Worm (Caenorhabditis elegans) whole organism, L2 larva: Measurements from ENCODE around the gene lron-7.
A peak's percentile ranks its signal among the peaks of the same experiment; 100 is the strongest.

Source experiments
- C34F6.9 ChIP-seq: fragments of 150-350 bp; optimal IDR thresholded peaks from 2 replicates; lab custom pipeline; 2014; ENCODE audit warnings: missing biosample characterization, missing genetic modification characterization
- F13H6.1 ChIP-seq: sonication (generic microtip); optimal IDR thresholded peaks from 2 replicates; lab custom pipeline; 2016; ENCODE audit warnings: missing genetic modification characterization, missing compliant biosample characterization
- R02D3.7 ChIP-seq: fragments of 150-350 bp; optimal IDR thresholded peaks from 2 replicates; lab custom pipeline; 2014; ENCODE audit warnings: missing biosample characterization, missing genetic modification characterization
- Y55F3AM.14 ChIP-seq: fragments of 200-800 bp; sonication (Bioruptor generic); optimal IDR thresholded peaks from 2 replicates; lab custom pipeline; 2018; ENCODE audit warnings: mild to moderate bottlenecking, missing genetic modification characterization, missing compliant biosample characterization
- ZK546.5 ChIP-seq: sonication (generic microtip); optimal IDR thresholded peaks from 2 replicates; lab custom pipeline; 2017; ENCODE audit warnings: missing biosample characterization, missing genetic modification characterization
- alr-1 ChIP-seq: fragments of 150-350 bp; optimal IDR thresholded peaks from 2 replicates; lab custom pipeline; 2014; ENCODE audit warnings: missing biosample characterization, missing genetic modification characterization
- aly-2 ChIP-seq: fragments of 150-350 bp; optimal IDR thresholded peaks from 2 replicates; lab custom pipeline; 2014; ENCODE audit warnings: missing biosample characterization, missing genetic modification characterization
- ama-1 ChIP-seq: fragments of 150-350 bp; optimal IDR thresholded peaks from 2 replicates; lab custom pipeline; 2018; ENCODE audit warnings: inconsistent platforms
- blmp-1 ChIP-seq: sonication (generic microtip); optimal IDR thresholded peaks from 2 replicates; lab custom pipeline; 2017; ENCODE audit warnings: missing genetic modification characterization, mild to moderate bottlenecking, missing compliant biosample characterization, antibody characterized with exemption, moderate library complexity; ENCODE audit not compliant: insufficient read depth
- ceh-82 ChIP-seq: fragments of 150-350 bp; optimal IDR thresholded peaks from 2 replicates; lab custom pipeline; 2014; ENCODE audit warnings: missing biosample characterization, missing genetic modification characterization
- crh-2 ChIP-seq: sonication (generic microtip); optimal IDR thresholded peaks from 2 replicates; lab custom pipeline; 2017; ENCODE audit warnings: missing biosample characterization, missing genetic modification characterization
- dmd-4 ChIP-seq: sonication (generic microtip); optimal IDR thresholded peaks from 2 replicates; lab custom pipeline; 2017; ENCODE audit warnings: missing biosample characterization, missing genetic modification characterization
- egl-27 ChIP-seq: sonication (generic microtip); optimal IDR thresholded peaks from 3 replicates; lab custom pipeline; 2017; ENCODE audit warnings: missing biosample characterization, missing genetic modification reagents, missing genetic modification characterization
- elt-1 ChIP-seq: fragments of 150-350 bp; optimal IDR thresholded peaks from 2 replicates; lab custom pipeline; 2014; ENCODE audit warnings: missing biosample characterization, missing genetic modification characterization
- elt-3 ChIP-seq: sonication (generic microtip); optimal IDR thresholded peaks from 2 replicates; lab custom pipeline; 2017; ENCODE audit warnings: missing biosample characterization, missing genetic modification characterization
- fos-1 ChIP-seq: fragments of 150-350 bp; optimal IDR thresholded peaks from 2 replicates; lab custom pipeline; 2014; ENCODE audit warnings: missing biosample characterization, missing genetic modification characterization
- gmeb-1 ChIP-seq: fragments of 150-350 bp; optimal IDR thresholded peaks from 2 replicates; lab custom pipeline; 2014; ENCODE audit warnings: missing biosample characterization, missing genetic modification characterization
- lin-11 ChIP-seq: fragments of 150-350 bp; sonication (generic microtip); optimal IDR thresholded peaks from 2 replicates; lab custom pipeline; 2014; ENCODE audit warnings: missing biosample characterization, missing genetic modification characterization, inconsistent platforms, mixed read lengths
- lin-13 ChIP-seq: fragments of 150-350 bp; optimal IDR thresholded peaks from 2 replicates; lab custom pipeline; 2014; ENCODE audit warnings: missing biosample characterization, missing genetic modification reagents, missing genetic modification characterization
- lin-39 ChIP-seq: fragments of 150-350 bp; optimal IDR thresholded peaks from 2 replicates; lab custom pipeline; 2014; ENCODE audit warnings: missing biosample characterization, missing genetic modification reagents, missing genetic modification characterization
- lsy-2 ChIP-seq, 2 experiments: fragments of 150-350 bp in 1 of 2; sonication (generic microtip) in 1 of 2; optimal IDR thresholded peaks; 2 replicates each; lab custom pipeline; 2014 to 2017; ENCODE audit warnings: missing biosample characterization in 2 of 2, missing genetic modification characterization in 2 of 2
- mdl-1 ChIP-seq, 2 experiments: fragments of 150-350 bp in 1 of 2; sonication (generic microtip) in 1 of 2; optimal IDR thresholded peaks; 2 replicates each; lab custom pipeline; 2017; ENCODE audit warnings: missing biosample characterization in 2 of 2, missing genetic modification characterization in 2 of 2
- nhr-10 ChIP-seq: sonication (generic microtip); optimal IDR thresholded peaks from 2 replicates; lab custom pipeline; 2017; ENCODE audit warnings: missing biosample characterization, missing genetic modification characterization
- nhr-11 ChIP-seq: fragments of 150-350 bp; optimal IDR thresholded peaks from 2 replicates; lab custom pipeline; 2014; ENCODE audit warnings: missing biosample characterization, missing genetic modification characterization
- nhr-12 ChIP-seq: fragments of 150-350 bp; optimal IDR thresholded peaks from 2 replicates; lab custom pipeline; 2014; ENCODE audit warnings: missing biosample characterization, missing genetic modification characterization
- nhr-129 ChIP-seq: fragments of 150-350 bp; optimal IDR thresholded peaks from 2 replicates; lab custom pipeline; 2014; ENCODE audit warnings: missing biosample characterization, missing genetic modification characterization
- nhr-21 ChIP-seq: fragments of 150-350 bp; optimal IDR thresholded peaks from 2 replicates; lab custom pipeline; 2014; ENCODE audit warnings: missing biosample characterization, missing genetic modification characterization
- nhr-23 ChIP-seq: fragments of 150-350 bp; optimal IDR thresholded peaks from 2 replicates; lab custom pipeline; 2014; ENCODE audit warnings: missing biosample characterization, missing genetic modification reagents, missing genetic modification characterization
- nhr-237 ChIP-seq: fragments of 150-350 bp; optimal IDR thresholded peaks from 2 replicates; lab custom pipeline; 2014; ENCODE audit warnings: missing biosample characterization, missing genetic modification characterization
- nhr-25 ChIP-seq: fragments of 150-350 bp; sonication (generic microtip); optimal IDR thresholded peaks from 3 replicates; lab custom pipeline; 2014; ENCODE audit warnings: missing biosample characterization, missing genetic modification characterization
- nhr-77 ChIP-seq: fragments of 150-350 bp; optimal IDR thresholded peaks from 2 replicates; lab custom pipeline; 2014; ENCODE audit warnings: missing biosample characterization, missing genetic modification characterization
- peb-1 ChIP-seq: fragments of 150-350 bp; optimal IDR thresholded peaks from 2 replicates; lab custom pipeline; 2014; ENCODE audit warnings: missing biosample characterization, missing genetic modification characterization
- sem-4 ChIP-seq: fragments of 150-350 bp; optimal IDR thresholded peaks from 2 replicates; lab custom pipeline; 2014; ENCODE audit warnings: missing biosample characterization, missing genetic modification reagents, missing genetic modification characterization
- skn-1 ChIP-seq: sonication (generic microtip); optimal IDR thresholded peaks from 2 replicates; lab custom pipeline; 2017; ENCODE audit warnings: missing biosample characterization, missing genetic modification characterization
- sma-9 ChIP-seq, 2 experiments: fragments of 150-350 bp in 1 of 2; sonication (generic microtip) in 1 of 2; optimal IDR thresholded peaks; 2 replicates each; lab custom pipeline; 2014 to 2016; ENCODE audit warnings: missing genetic modification characterization in 2 of 2, mild to moderate bottlenecking in 1 of 2, missing biosample characterization in 1 of 2, missing compliant biosample characterization in 1 of 2, missing genetic modification reagents in 1 of 2, moderate library complexity in 1 of 2
- snpc-4 ChIP-seq: fragments of 150-350 bp; optimal IDR thresholded peaks from 2 replicates; lab custom pipeline; 2014; ENCODE audit warnings: missing biosample characterization, missing genetic modification characterization
- unc-39 ChIP-seq: fragments of 150-350 bp; optimal IDR thresholded peaks from 2 replicates; lab custom pipeline; 2014; ENCODE audit warnings: missing biosample characterization, missing genetic modification characterization
- unc-55 ChIP-seq: fragments of 150-350 bp; sonication (generic microtip); optimal IDR thresholded peaks from 3 replicates; lab custom pipeline; 2014; ENCODE audit warnings: missing biosample characterization, missing genetic modification reagents, missing genetic modification characterization
- zag-1 ChIP-seq: fragments of 150-350 bp; optimal IDR thresholded peaks from 2 replicates; lab custom pipeline; 2014; ENCODE audit warnings: missing biosample characterization, missing genetic modification characterization
- ztf-1 ChIP-seq: fragments of 200-800 bp; sonication (Bioruptor generic); conservative IDR thresholded peaks from 2 replicates; pipeline ENCODE4 v1.3.6; 2022; ENCODE audit warnings: missing genetic modification characterization, missing compliant biosample characterization
- ztf-11 ChIP-seq: sonication (generic microtip); optimal IDR thresholded peaks from 2 replicates; lab custom pipeline; 2017; ENCODE audit warnings: missing biosample characterization, missing genetic modification characterization
- ztf-4 ChIP-seq: fragments of 150-350 bp; optimal IDR thresholded peaks from 2 replicates; lab custom pipeline; 2014; ENCODE audit warnings: missing biosample characterization, missing genetic modification characterization

The lron-7 gene

DNA sequence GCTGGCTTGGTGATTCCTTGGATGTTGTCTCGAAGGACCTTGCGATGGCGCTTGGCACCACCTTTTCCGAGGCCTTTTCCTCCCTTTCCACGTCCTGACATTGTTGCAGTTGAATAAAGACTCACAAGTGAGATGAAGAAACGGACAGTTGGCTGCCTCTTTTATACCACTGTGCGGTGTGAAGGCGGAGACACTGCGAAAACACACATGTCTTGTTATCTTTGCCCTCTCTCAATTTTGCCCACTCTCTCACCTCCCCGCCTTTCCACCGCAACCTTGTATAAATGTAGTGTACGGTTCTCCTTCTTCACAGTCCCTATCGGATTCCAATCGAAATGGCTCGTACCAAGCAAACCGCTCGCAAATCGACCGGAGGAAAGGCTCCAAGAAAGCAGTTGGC is 17.8 kb downstream of the lron-7 start, which contains the start of the genes his-38 and his-40:
Gene his-38 (minus strand): TSS at position 101 of the 400 bp plus-strand sequence.
Gene his-40 (plus strand): TSS at position 336 of the 400 bp plus-strand sequence.
- TF ChIP-seq sma-9 (GFP tag; optimal IDR thresholded peaks at IDR 0.05; lab: Kevin White, UChicago) = no peak
- no peak for TF ChIP-seq sma-9 (tag; optimal IDR thresholded peaks at IDR 0.05; lab: Kevin White, UChicago)
- TF ChIP-seq blmp-1 = no peak
- no peak for TF ChIP-seq crh-2 (tag; lab: Kevin White, UChicago)
- no peak for TF ChIP-seq nhr-21
- TF ChIP-seq nhr-10 (tag; lab: Kevin White, UChicago) = no peak
- TF ChIP-seq lin-11 (tag; lab: Kevin White, UChicago) = no peak
- TF ChIP-seq ZK546.5 = no peak

DNA sequence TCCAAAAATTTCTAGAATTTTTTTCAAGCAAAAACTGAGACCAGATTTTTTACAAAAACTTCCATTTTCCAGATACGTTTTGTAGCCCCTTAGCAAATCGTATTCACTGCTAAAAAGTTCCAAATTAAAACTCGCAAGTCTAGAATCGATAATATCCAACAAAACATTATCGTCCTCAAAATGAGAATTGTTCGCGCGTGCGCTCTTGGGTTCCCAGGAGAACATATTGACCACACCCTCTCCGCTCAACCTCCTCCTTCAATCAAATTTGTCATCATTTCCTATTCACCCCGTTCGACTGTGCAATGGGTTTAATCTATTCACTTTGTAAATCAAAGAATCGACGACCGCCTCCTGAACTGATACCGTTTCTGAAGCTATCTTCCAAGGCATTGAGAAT is 19.9 kb downstream of the lron-7 start:
- TF ChIP-seq egl-27 (tag; lab: Kevin White, UChicago) (no peak), peb-1 (tag; lab: Kevin White, UChicago) (no peak), R02D3.7 (tag; lab: Kevin White, UChicago) (no peak), sma-9 (GFP tag; optimal IDR thresholded peaks at IDR 0.05; lab: Kevin White, UChicago) (no peak), sma-9 (tag; optimal IDR thresholded peaks at IDR 0.05; lab: Kevin White, UChicago) (no peak), lsy-2 (tag; optimal IDR thresholded peaks at IDR 0.05; lab: Kevin White, UChicago) (no peak), ztf-11 (no peak), nhr-21 (no peak), nhr-237 (no peak), unc-55 (no peak), zag-1 (tag; lab: Kevin White, UChicago) (no peak), lin-13 (GFP tag; lab: Kevin White, UChicago) (no peak), nhr-11 (no peak), nhr-25 (tag; lab: Kevin White, UChicago) (no peak), nhr-129 (tag; lab: Kevin White, UChicago) (no peak), ZK546.5 (no peak), mdl-1 (tag; optimal IDR thresholded peaks at IDR 0.05; lab: Kevin White, UChicago) (no peak), unc-39 (tag; lab: Kevin White, UChicago) (no peak), nhr-23 (tag; lab: Kevin White, UChicago) (no peak)

DNA sequence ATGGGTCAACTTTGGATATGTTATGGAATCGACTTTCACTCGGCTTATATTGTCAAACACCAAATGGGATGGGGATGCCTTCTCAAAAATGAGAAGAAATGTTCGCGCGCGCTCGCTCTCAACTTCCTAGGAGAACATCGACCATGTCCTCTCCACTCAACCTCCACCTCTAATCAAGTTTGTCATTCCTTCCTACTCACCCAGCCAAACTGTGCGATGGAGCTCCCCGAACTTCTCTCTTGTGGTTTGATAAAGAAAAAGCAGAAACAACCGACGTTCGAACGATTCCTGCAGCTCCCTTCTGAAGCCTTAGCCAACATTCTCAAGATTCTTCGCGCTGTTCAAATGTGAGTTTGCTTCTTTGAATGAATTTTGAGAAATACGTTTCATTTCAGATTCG is 21.3 kb downstream of the lron-7 start:
- TF ChIP-seq nhr-21 = no peak
- TF ChIP-seq ceh-82 (tag; lab: Kevin White, UChicago) = no peak
- TF ChIP-seq ztf-1 (GFP tag; lab: Robert Waterston, UW) = no peak
- no peak for TF ChIP-seq crh-2 (tag; lab: Kevin White, UChicago)
- no peak for TF ChIP-seq C34F6.9 (tag; lab: Kevin White, UChicago)
- TF ChIP-seq ZK546.5 = no peak
- no peak for TF ChIP-seq skn-1 (tag; lab: Kevin White, UChicago)
- no peak for TF ChIP-seq sma-9 (GFP tag; optimal IDR thresholded peaks at IDR 0.05; lab: Kevin White, UChicago)
- TF ChIP-seq sma-9 (tag; optimal IDR thresholded peaks at IDR 0.05; lab: Kevin White, UChicago) = no peak
- no peak for TF ChIP-seq peb-1 (tag; lab: Kevin White, UChicago)
- no peak for TF ChIP-seq lin-39 (tag; lab: Kevin White, UChicago)
- no peak for TF ChIP-seq nhr-10 (tag; lab: Kevin White, UChicago)
- no peak for TF ChIP-seq fos-1
- TF ChIP-seq alr-1 (tag; lab: Kevin White, UChicago) = no peak
- no peak for TF ChIP-seq sem-4 (tag; lab: Kevin White, UChicago)
- TF ChIP-seq nhr-12 = no peak
- TF ChIP-seq F13H6.1 = no peak
- TF ChIP-seq ztf-4 (tag; lab: Kevin White, UChicago) = no peak
- TF ChIP-seq snpc-4 (tag; lab: Kevin White, UChicago) = no peak
- no peak for TF ChIP-seq aly-2 (tag; lab: Kevin White, UChicago)

- TF ChIP-seq crh-2 (tag; lab: Kevin White, UChicago) (peak; percentile 29), ztf-1 (GFP tag; lab: Robert Waterston, UW) (no peak), snpc-4 (tag; lab: Kevin White, UChicago) (no peak), fos-1 (peak; percentile 34), nhr-10 (tag; lab: Kevin White, UChicago) (no peak)
Measured at ce11 chrX:7314564-7314963, 22.6 kb downstream of the lron-7 start.

DNA sequence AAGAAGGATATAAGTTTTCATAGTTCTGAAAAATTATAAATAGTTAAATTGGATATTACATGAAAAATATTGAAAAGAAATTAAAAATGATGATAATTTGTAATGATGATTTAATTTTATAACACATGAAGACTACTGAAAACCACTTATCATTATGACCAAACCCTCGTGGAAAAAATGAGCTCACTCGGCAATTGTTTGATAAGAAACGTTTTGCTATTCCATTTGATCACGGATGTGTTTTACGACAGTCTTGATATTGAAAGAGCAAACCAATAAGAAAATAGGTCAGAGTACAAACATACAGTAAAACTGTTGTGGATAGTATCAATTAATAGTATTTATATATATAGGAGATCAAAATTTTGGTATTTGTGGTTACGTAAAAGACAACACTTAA is 23.4 kb downstream of the lron-7 start, which contains the start of gene spp-3:
Gene spp-3 (minus strand): TSS at position 25 of the 400 bp plus-strand sequence.
- no peak for TF ChIP-seq nhr-12
- no peak for TF ChIP-seq Y55F3AM.14 (GFP tag; lab: Kevin White, UChicago)
- peak; percentile 38 for TF ChIP-seq F13H6.1
- TF ChIP-seq ama-1 (lab: Kevin White, UChicago) = no peak
- TF ChIP-seq unc-39 (tag; lab: Kevin White, UChicago) = no peak
- TF ChIP-seq ztf-11 = no peak
- TF ChIP-seq nhr-21 = no peak
- no peak for TF ChIP-seq nhr-77
- no peak for TF ChIP-seq elt-3 (tag; lab: Kevin White, UChicago)
- TF ChIP-seq nhr-237 = no peak
- no peak for TF ChIP-seq lin-13 (GFP tag; lab: Kevin White, UChicago)
- TF ChIP-seq elt-1 (tag; lab: Kevin White, UChicago) = no peak
- no peak for TF ChIP-seq ceh-82 (tag; lab: Kevin White, UChicago)
- TF ChIP-seq sma-9 (GFP tag; optimal IDR thresholded peaks at IDR 0.05; lab: Kevin White, UChicago) = peak; percentile 64
- no peak for TF ChIP-seq sma-9 (tag; optimal IDR thresholded peaks at IDR 0.05; lab: Kevin White, UChicago)
- peak; percentile 95 for TF ChIP-seq fos-1
- no peak for TF ChIP-seq nhr-10 (tag; lab: Kevin White, UChicago)
- TF ChIP-seq mdl-1 (tag; optimal IDR thresholded peaks at IDR 0.05; lab: Kevin White, UChicago) = peak in 1 of 2 experiments; percentile 3
- TF ChIP-seq R02D3.7 (tag; lab: Kevin White, UChicago) = no peak
- no peak for TF ChIP-seq unc-55
- TF ChIP-seq lsy-2 (tag; optimal IDR thresholded peaks at IDR 0.05; lab: Kevin White, UChicago) = peak in 1 of 2 experiments; percentile 18
- TF ChIP-seq gmeb-1 = peak; percentile 57
- TF ChIP-seq dmd-4 (tag; lab: Kevin White, UChicago) = no peak
- no peak for TF ChIP-seq ztf-1 (GFP tag; lab: Robert Waterston, UW)
- TF ChIP-seq skn-1 (tag; lab: Kevin White, UChicago) = peak; percentile 89
